Fruit fly (Drosophila melanogaster) ovary, adult (tissue): ENCODE data around the gene CG13055.

ENCODE experiments used
- CG17801 ChIP-seq: fragments of 200-800 bp; optimal IDR thresholded peaks from 2 replicates; lab custom pipeline; 2019; ENCODE audit warnings: missing biosample characterization, mild to moderate bottlenecking, missing genetic modification characterization, moderate library complexity; ENCODE audit not compliant: partially characterized antibody

CG13055 gene

DNA sequence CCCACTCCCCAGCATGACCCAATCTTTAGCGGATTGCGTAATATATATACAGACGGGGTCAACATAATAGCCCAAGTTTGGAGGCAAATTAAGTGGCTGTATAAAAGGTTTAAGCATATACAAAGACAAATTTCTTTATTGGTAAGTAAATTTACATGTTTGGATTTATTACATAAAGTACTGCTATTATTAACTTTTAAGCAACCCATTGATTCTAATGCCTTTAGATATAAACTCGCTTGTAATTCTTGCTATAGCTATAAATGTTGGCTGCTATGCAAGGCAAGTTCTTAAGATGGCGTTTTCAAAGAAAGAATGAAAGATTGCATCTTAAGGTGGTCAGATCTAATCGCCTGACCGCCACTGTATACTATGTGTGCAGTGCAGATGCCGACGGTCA lies 49.6 kb downstream of the CG13055 start:
- TF ChIP-seq CG17801 (GFP tag; lab: Kevin White, UChicago), result no peak

DNA sequence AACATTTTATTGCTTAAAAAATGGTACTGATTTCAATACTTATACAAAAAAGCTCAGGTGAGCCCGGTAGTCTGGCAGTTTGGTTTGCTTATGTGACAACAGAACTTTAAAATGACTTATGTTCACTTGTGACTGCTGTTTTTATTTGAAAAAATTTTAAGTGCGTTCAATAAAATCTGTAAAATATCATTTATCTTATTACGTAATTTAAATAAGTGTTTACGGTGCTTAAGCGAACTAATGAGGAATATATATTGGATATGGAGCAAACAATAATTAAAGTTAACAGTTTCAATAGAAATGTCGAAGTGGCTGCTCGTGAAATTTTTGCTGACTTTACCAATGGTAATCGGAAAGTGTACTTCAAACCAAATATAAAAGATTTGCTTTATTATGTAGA lies 51.1 kb downstream of the CG13055 start, which contains the start of gene dls:
Gene dls, plus strand, starts transcription at position 301 of the 400 bp plus-strand sequence.
- no peak for TF ChIP-seq CG17801 (GFP tag; lab: Kevin White, UChicago)

DNA sequence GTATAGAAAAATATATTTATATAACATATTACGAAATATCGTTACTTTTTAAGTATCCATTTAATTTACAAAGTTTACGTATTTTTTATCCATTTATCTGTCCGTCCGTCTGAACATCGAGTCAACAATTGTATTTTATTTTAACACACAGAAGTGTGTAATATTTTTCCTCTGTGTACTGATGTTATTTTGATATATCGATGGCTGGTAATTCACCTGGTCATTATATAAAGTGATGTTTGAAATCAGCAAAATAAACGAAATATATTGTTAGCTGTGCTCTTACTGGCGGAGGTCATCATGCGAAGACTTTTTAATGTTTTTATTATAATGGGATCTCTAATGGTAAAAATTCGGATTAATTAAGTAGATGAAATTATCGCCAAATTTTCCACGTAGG lies 52.2 kb downstream of the CG13055 start, which contains the start of gene CG33689:
Gene CG33689, plus strand, starts transcription at position 301 of the 400 bp plus-strand sequence.
- no peak for TF ChIP-seq CG17801 (GFP tag; lab: Kevin White, UChicago)
